5 worm cellular contexts compared by ENCODE assay signal in the genomic region with DNA sequence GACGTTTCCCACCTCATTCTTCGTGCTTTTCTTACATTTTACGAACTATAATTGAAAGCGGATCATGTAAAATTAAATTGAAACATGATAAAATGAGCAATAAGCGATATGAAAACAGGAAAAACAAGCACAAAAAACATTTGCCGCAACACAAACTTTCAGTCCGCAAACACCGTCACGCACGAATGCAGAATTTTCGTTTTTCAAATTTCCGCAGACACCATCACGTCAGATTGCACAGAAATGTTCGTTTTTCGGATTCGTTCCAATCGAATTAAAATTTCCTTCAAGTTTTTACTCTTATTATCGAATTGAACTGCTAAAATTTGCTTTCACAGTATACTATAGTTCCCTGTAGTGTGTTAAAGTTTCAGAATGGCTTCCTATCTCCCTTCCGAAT.
TF ChIP-seq lines count a peak whose summit lies in the region.

Gene chmp-7 (plus strand): TSS at position 369 of the 400 bp plus-strand sequence.

TF ChIP-seq in whole organism, L1 larva, 84 proteins besides CTCF, POLR2A, EP300 and RAD21 (continues in another document):
- TF ChIP-seq aha-1 (tag; optimal IDR thresholded peaks at IDR 0.05; lab: Kevin White, UChicago) (no peak), unc-98 (GFP tag; IDR thresholded peaks at IDR 0.05; lab: Robert Waterston, UW) (0 out of 2 replicates have a peak, but pooled peaks have one; percentile 65), irx-1 (tag; optimal IDR thresholded peaks at IDR 0.05; lab: Kevin White, UChicago) (peak; percentile 75), C04F5.9 (tag; optimal IDR thresholded peaks at IDR 0.05; lab: Kevin White, UChicago) (peak; percentile 79), ceh-90 (tag; optimal IDR thresholded peaks at IDR 0.05; lab: Kevin White, UChicago) (no peak), lin-14 (GFP tag; optimal IDR thresholded peaks at IDR 0.05; lab: Kevin White, UChicago) (peak; percentile 98), unc-30 (tag; optimal IDR thresholded peaks at IDR 0.05; lab: Kevin White, UChicago) (no peak), lir-3 (tag; optimal IDR thresholded peaks at IDR 0.05; lab: Kevin White, UChicago; ENCODE audit: poor library complexity) (peak; percentile 75), nhr-84 (tag; optimal IDR thresholded peaks at IDR 0.05; lab: Kevin White, UChicago) (no peak), zip-4 (GFP tag; optimal IDR thresholded peaks at IDR 0.05; lab: Kevin White, UChicago) (peak; percentile 26), efl-1 (optimal IDR thresholded peaks at IDR 0.05; lab: Kevin White, UChicago) (peak; percentile 89 to 91), efl-1 (GFP tag; optimal IDR thresholded peaks at IDR 0.05 in 1 of 2; lab: Kevin White, UChicago) (peak; percentile 89 to 99), nhr-90 (tag; optimal IDR thresholded peaks at IDR 0.05; lab: Kevin White, UChicago; ENCODE audit: poor library complexity) (peak; percentile 75), ztf-11 (tag; optimal IDR thresholded peaks at IDR 0.05; lab: Kevin White, UChicago) (peak in 1 of 2 experiments; percentile 58), lin-39 (tag; optimal IDR thresholded peaks at IDR 0.05; lab: Kevin White, UChicago) (peak; percentile 61), egl-27 (tag; optimal IDR thresholded peaks at IDR 0.05; lab: Kevin White, UChicago) (no peak)

TF ChIP-seq in whole organism, L3 larva, 47 proteins besides CTCF, POLR2A, EP300 and RAD21 (continues in another document):
- TF ChIP-seq aly-2 (tag; optimal IDR thresholded peaks at IDR 0.05; lab: Kevin White, UChicago) (no peak), nfya-1 (tag; optimal IDR thresholded peaks at IDR 0.05; lab: Kevin White, UChicago; ENCODE audit: insufficient read depth) (peak; percentile 88), nhr-25 (tag; optimal IDR thresholded peaks at IDR 0.05; lab: Kevin White, UChicago) (peak; percentile 85), nhr-76 (tag; optimal IDR thresholded peaks at IDR 0.05; lab: Kevin White, UChicago) (no peak), nhr-23 (tag; optimal IDR thresholded peaks at IDR 0.05; lab: Kevin White, UChicago) (peak; percentile 79), lin-15B (tag; optimal IDR thresholded peaks at IDR 0.05; lab: Kevin White, UChicago) (peak; percentile 87), ceh-9 (tag; optimal IDR thresholded peaks at IDR 0.05; lab: Kevin White, UChicago) (no peak), pha-4 (tag; optimal IDR thresholded peaks at IDR 0.05; lab: Kevin White, UChicago) (peak; percentile 95), nhr-43 (tag; optimal IDR thresholded peaks at IDR 0.05; lab: Kevin White, UChicago; ENCODE audit: poor library complexity, severe bottlenecking) (peak; percentile 83), sea-2 (GFP tag; optimal IDR thresholded peaks at IDR 0.05; lab: Kevin White, UChicago) (peak; percentile 79), fkh-10 (GFP tag; optimal IDR thresholded peaks at IDR 0.05; lab: Kevin White, UChicago) (peak; percentile 25), daf-12 (tag; optimal IDR thresholded peaks at IDR 0.05; lab: Kevin White, UChicago) (no peak), R02D3.7 (tag; optimal IDR thresholded peaks at IDR 0.05; lab: Kevin White, UChicago) (peak; percentile 68), fos-1 (tag; optimal IDR thresholded peaks at IDR 0.05; lab: Kevin White, UChicago) (no peak), elt-1 (tag; optimal IDR thresholded peaks at IDR 0.05; lab: Kevin White, UChicago) (no peak), jun-1 (tag; optimal IDR thresholded peaks at IDR 0.05; lab: Kevin White, UChicago) (peak; percentile 78), egl-5 (tag; optimal IDR thresholded peaks at IDR 0.05; lab: Kevin White, UChicago) (peak; percentile 76), ceh-28 (tag; optimal IDR thresholded peaks at IDR 0.05; lab: Kevin White, UChicago) (no peak)

TF ChIP-seq in whole organism, early embryonic, 17 proteins besides CTCF, POLR2A, EP300 and RAD21:
- TF ChIP-seq tbx-37 (GFP tag; conservative IDR thresholded peaks at IDR 0.05; lab: Robert Waterston, UW) (no peak), ceh-36 (tag; optimal IDR thresholded peaks at IDR 0.05; lab: Kevin White, UChicago) (no peak), hmbx-1 (tag; optimal IDR thresholded peaks at IDR 0.05; lab: Kevin White, UChicago) (no peak), aly-1 (tag; optimal IDR thresholded peaks at IDR 0.05; lab: Kevin White, UChicago) (no peak), pes-1 (GFP tag; IDR thresholded peaks at IDR 0.05; lab: Robert Waterston, UW) (no peak), hmg-4 (GFP tag; optimal IDR thresholded peaks at IDR 0.05; lab: Kevin White, UChicago) (peak; percentile 50), F13C5.2 (tag; optimal IDR thresholded peaks at IDR 0.05; lab: Kevin White, UChicago) (peak; percentile 79), tra-4 (tag; optimal IDR thresholded peaks at IDR 0.05; lab: Kevin White, UChicago) (no peak), scrt-1 (GFP tag; IDR thresholded peaks at IDR 0.05; lab: Robert Waterston, UW) (peak; percentile 66; the same call in 1 of the 2 replicates), B0310.2 (tag; optimal IDR thresholded peaks at IDR 0.05; lab: Kevin White, UChicago) (no peak), ets-7 (tag; optimal IDR thresholded peaks at IDR 0.05; lab: Kevin White, UChicago) (no peak), sea-1 (GFP tag; conservative IDR thresholded peaks at IDR 0.05; lab: Robert Waterston, UW) (no peak), hnd-1 (tag; optimal IDR thresholded peaks at IDR 0.05; lab: Kevin White, UChicago) (no peak), tbx-11 (GFP tag; IDR thresholded peaks at IDR 0.05; lab: Robert Waterston, UW) (no peak), flt-1 (GFP tag; IDR thresholded peaks at IDR 0.05; lab: Robert Waterston, UW) (no peak), ceh-13 (GFP tag; optimal IDR thresholded peaks at IDR 0.05; lab: Kevin White, UChicago) (no peak), ama-1 (optimal IDR thresholded peaks at IDR 0.05; lab: Kevin White, UChicago) (no peak)

TF ChIP-seq in whole organism, midembryonic, 9 proteins besides CTCF, POLR2A, EP300 and RAD21:
- TF ChIP-seq med-1 (GFP tag; optimal IDR thresholded peaks at IDR 0.05; lab: Kevin White, UChicago; ENCODE audit: insufficient read depth) (no peak), ztf-23 (GFP tag; IDR thresholded peaks at IDR 0.05; lab: Robert Waterston, UW) (0 out of 2 replicates have a peak, but pooled peaks have one; percentile 53), T22C8.4 (GFP tag; IDR thresholded peaks at IDR 0.05; lab: Robert Waterston, UW) (no peak), tab-1 (GFP tag; IDR thresholded peaks at IDR 0.05; lab: Robert Waterston, UW) (no peak), cog-1 (tag; optimal IDR thresholded peaks at IDR 0.05; lab: Kevin White, UChicago) (peak; percentile 18), ztf-29 (GFP tag; IDR thresholded peaks at IDR 0.05; lab: Robert Waterston, UW) (no peak), ref-1 (GFP tag; conservative IDR thresholded peaks at IDR 0.05; lab: Robert Waterston, UW) (no peak), klf-2 (GFP tag; conservative IDR thresholded peaks at IDR 0.05; lab: Robert Waterston, UW) (no peak), flt-1 (GFP tag; IDR thresholded peaks at IDR 0.05; lab: Robert Waterston, UW) (peak; percentile 69; the same call in 1 of the 2 replicates)

TF ChIP-seq in whole organism, young adult, 124 proteins besides CTCF, POLR2A, EP300 and RAD21 (continues in another document):
- TF ChIP-seq pha-4 (tag; optimal IDR thresholded peaks at IDR 0.05; lab: Kevin White, UChicago) (peak; percentile 75), unc-130 (GFP tag; optimal IDR thresholded peaks at IDR 0.05; lab: Kevin White, UChicago) (peak; percentile 27), attf-3 (GFP tag; conservative IDR thresholded peaks at IDR 0.05; lab: Robert Waterston, UW) (peak; percentile 73), mcd-1 (GFP tag; IDR thresholded peaks at IDR 0.05; lab: Robert Waterston, UW) (peak; percentile 85), attf-5 (GFP tag; optimal IDR thresholded peaks at IDR 0.05; lab: Kevin White, UChicago) (peak; percentile 96), snpc-1.3 (tag; optimal IDR thresholded peaks at IDR 0.05; lab: Kevin White, UChicago; ENCODE audit: insufficient read depth) (peak; percentile 76), ZK185.1 (tag; optimal IDR thresholded peaks at IDR 0.05; lab: Kevin White, UChicago; ENCODE audit: poor library complexity, severe bottlenecking) (peak; percentile 70), C06A6.2 (GFP tag; conservative IDR thresholded peaks at IDR 0.05; lab: Robert Waterston, UW) (0 out of 2 replicates have a peak, but pooled peaks have one; percentile 19), tbp1 (GFP tag; optimal IDR thresholded peaks at IDR 0.05; lab: Kevin White, UChicago) (peak; percentile 66), hlh-12 (tag; optimal IDR thresholded peaks at IDR 0.05; lab: Kevin White, UChicago) (no peak), ama-1 (optimal IDR thresholded peaks at IDR 0.05; lab: Kevin White, UChicago) (peak; percentile 19), ama-1 (GFP tag; optimal IDR thresholded peaks at IDR 0.05; lab: Kevin White, UChicago) (no peak), F52B5.7 (tag; optimal IDR thresholded peaks at IDR 0.05; lab: Kevin White, UChicago) (no peak), Y79H2A.3 (GFP tag; conservative IDR thresholded peaks at IDR 0.05; lab: Robert Waterston, UW) (no peak), zfh-2 (GFP tag; conservative IDR thresholded peaks at IDR 0.05; lab: Robert Waterston, UW) (no peak), F23B12.7 (tag; optimal IDR thresholded peaks at IDR 0.05; lab: Kevin White, UChicago; ENCODE audit: insufficient read depth) (peak; percentile 90), dox-1 (GFP tag; IDR thresholded peaks at IDR 0.05; lab: Robert Waterston, UW) (peak; percentile 92), lag-1 (GFP tag; IDR thresholded peaks at IDR 0.05; lab: Robert Waterston, UW) (no peak), rcor-1 (GFP tag; IDR thresholded peaks at IDR 0.05; lab: Robert Waterston, UW) (peak; percentile 64), hmg-1.2 (GFP tag; IDR thresholded peaks at IDR 0.05; lab: Robert Waterston, UW) (peak; percentile 69; the same call in 1 of the 2 replicates), ztf-28 (GFP tag; IDR thresholded peaks at IDR 0.05; lab: Robert Waterston, UW) (peak; percentile 68; the same call in 1 of the 2 replicates), ceh-91 (GFP tag; IDR thresholded peaks at IDR 0.05; lab: Robert Waterston, UW) (peak; percentile 70), him-1 (tag; optimal IDR thresholded peaks at IDR 0.05; lab: Kevin White, UChicago) (peak; percentile 7), Y95B8A.8 (GFP tag; IDR thresholded peaks at IDR 0.05; lab: Robert Waterston, UW) (peak; percentile 41; the same call in 1 of the 2 replicates), tbx-9 (tag; optimal IDR thresholded peaks at IDR 0.05; lab: Kevin White, UChicago; ENCODE audit: borderline replicate concordance) (no peak), snpc-3.4 (tag; optimal IDR thresholded peaks at IDR 0.05; lab: Kevin White, UChicago) (peak; percentile 54), K11D2.4 (GFP tag; IDR thresholded peaks at IDR 0.05; lab: Robert Waterston, UW) (no peak), lsy-27 (tag; optimal IDR thresholded peaks at IDR 0.05; lab: Kevin White, UChicago; ENCODE audit: borderline replicate concordance, insufficient read depth) (peak; percentile 86), F49E8.2 (tag; optimal IDR thresholded peaks at IDR 0.05; lab: Kevin White, UChicago; ENCODE audit: insufficient read depth) (peak; percentile 63), madf-8 (GFP tag; conservative IDR thresholded peaks at IDR 0.05; lab: Robert Waterston, UW) (peak; percentile 55), tlf-1 (GFP tag; optimal IDR thresholded peaks at IDR 0.05; lab: Kevin White, UChicago) (peak; percentile 74)

Comparison
In these comparisons a context has a peak if more than half of its experiments do, and no peak if none do; other contexts are left out.
1. Of the 8 proteins assayed by ChIP-seq in both whole organism, young adult and whole organism, L1 larva: peak only in whole organism, young adult: none; only in whole organism, L1 larva: nhr-90; in both: dpl-1, efl-1, snpc-4 and unc-130; in neither: 1; mixed calls (peak in some experiments, not most) for 2.